Worm (Caenorhabditis elegans): ENCODE data around the gene mlh-1.

DNA sequence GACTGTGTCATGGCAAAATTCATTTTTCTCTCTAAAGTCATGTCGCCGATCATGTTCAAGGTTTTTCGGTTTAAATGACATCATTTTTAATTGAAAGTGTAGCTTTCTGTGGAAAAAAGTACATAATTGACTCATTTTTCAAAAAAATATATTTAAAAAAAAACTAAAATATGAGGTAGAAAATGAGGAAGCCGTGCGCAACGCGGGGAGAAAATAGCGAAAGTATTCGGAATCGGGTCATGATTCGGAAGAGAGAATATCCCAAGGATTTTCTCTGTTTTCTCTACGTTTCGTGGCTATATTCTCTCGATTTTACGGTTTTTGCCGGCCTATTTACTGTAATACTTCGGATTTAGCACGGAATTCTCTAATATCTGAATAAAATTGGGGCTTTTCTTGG, 46.3 kb upstream of the mlh-1 start:
- TF ChIP-seq ttx-3 (tag; optimal IDR thresholded peaks at IDR 0.05) (no peak), unc-3 (GFP tag; conservative IDR thresholded peaks at IDR 0.05) (no peak), unc-3 (tag; optimal IDR thresholded peaks at IDR 0.05) (no peak), hlh-30 (tag; optimal IDR thresholded peaks at IDR 0.05; ENCODE audit: insufficient read depth) (no peak), hlh-13 (GFP tag; optimal IDR thresholded peaks at IDR 0.05) (no peak), nfya-1 (tag; optimal IDR thresholded peaks at IDR 0.05) (no peak), zip-5 (tag; optimal IDR thresholded peaks at IDR 0.05) (no peak), tbx-2 (tag; optimal IDR thresholded peaks at IDR 0.05) (no peak), pqm-1 (tag; optimal IDR thresholded peaks at IDR 0.05) (no peak), ama-1 (optimal IDR thresholded peaks at IDR 0.05) (no peak), nhr-11 (tag; optimal IDR thresholded peaks at IDR 0.05) (no peak), sdc-2 (tag; optimal IDR thresholded peaks at IDR 0.05) (no peak), lin-11 (tag; optimal IDR thresholded peaks at IDR 0.05) (no peak), mec-3 (tag; optimal IDR thresholded peaks at IDR 0.05; ENCODE audit: borderline replicate concordance) (no peak), fax-1 (tag; optimal IDR thresholded peaks at IDR 0.05) (no peak)

All from whole organism, late embryonic.